Fruit fly (Drosophila melanogaster): Measurements from ENCODE around the gene CG14304.
A peak's percentile ranks its signal among the peaks of the same experiment; 100 is the strongest.

CG14304 gene

dm6 chr3R:18628311-18628811 is 7.2 kb upstream of the CG14304 start:
- TF ChIP-seq CG14711 (tag; optimal IDR thresholded peaks at IDR 0.05): no peak
- peak; percentile 71 for TF ChIP-seq tj (GFP tag; optimal IDR thresholded peaks at IDR 0.05)

- no peak for TF ChIP-seq Mnt (GFP tag; optimal IDR thresholded peaks at IDR 0.05)
- TF ChIP-seq kay (GFP tag; ENCODE audit: borderline replicate concordance): no peak
- TF ChIP-seq Crg-1 (GFP tag; optimal IDR thresholded peaks at IDR 0.05): no peak
- TF ChIP-seq CG14711 (tag; optimal IDR thresholded peaks at IDR 0.05): no peak
- TF ChIP-seq toe (GFP tag; optimal IDR thresholded peaks at IDR 0.05): no peak
- no peak for TF ChIP-seq CG33017 (tag; optimal IDR thresholded peaks at IDR 0.05)
- TF ChIP-seq Clk (GFP tag; optimal IDR thresholded peaks at IDR 0.05): no peak
- TF ChIP-seq Hr96 (GFP tag; optimal IDR thresholded peaks at IDR 0.05): no peak
- TF ChIP-seq CG11617 (GFP tag; optimal IDR thresholded peaks at IDR 0.05): no peak
- TF ChIP-seq CG1620 (GFP tag; optimal IDR thresholded peaks at IDR 0.05): no peak
- TF ChIP-seq cnc (optimal IDR thresholded peaks at IDR 0.05): no peak
- TF ChIP-seq pad (GFP tag; optimal IDR thresholded peaks at IDR 0.05): no peak
- no peak for TF ChIP-seq cic (GFP tag; optimal IDR thresholded peaks at IDR 0.05)
- no peak for TF ChIP-seq CG12768 (GFP tag; optimal IDR thresholded peaks at IDR 0.05)
- TF ChIP-seq bab1 (GFP tag; optimal IDR thresholded peaks at IDR 0.05): no peak
- no peak for TF ChIP-seq CG5204 (GFP tag; optimal IDR thresholded peaks at IDR 0.05)
- TF ChIP-seq ovo (GFP tag; optimal IDR thresholded peaks at IDR 0.05): no peak
- TF ChIP-seq CG7045 (GFP tag; optimal IDR thresholded peaks at IDR 0.05): no peak
Observed at dm6 chr3R:18624541-18624940, 3.4 kb upstream of the CG14304 start.

dm6 chr3R:18619451-18619942 is 1.6 kb downstream of the CG14304 start:
- TF ChIP-seq kay (GFP tag; ENCODE audit: borderline replicate concordance): no peak
- no peak for TF ChIP-seq CG33017 (tag; optimal IDR thresholded peaks at IDR 0.05)
- TF ChIP-seq bab1 (GFP tag; optimal IDR thresholded peaks at IDR 0.05): no peak
- no peak for TF ChIP-seq cic (GFP tag; optimal IDR thresholded peaks at IDR 0.05)
- TF ChIP-seq cnc (optimal IDR thresholded peaks at IDR 0.05): no peak
- no peak for TF ChIP-seq CG1620 (GFP tag; optimal IDR thresholded peaks at IDR 0.05)
- no peak for TF ChIP-seq Crg-1 (GFP tag; optimal IDR thresholded peaks at IDR 0.05)
- no peak for TF ChIP-seq CG7045 (GFP tag; optimal IDR thresholded peaks at IDR 0.05)
- TF ChIP-seq tj (GFP tag; optimal IDR thresholded peaks at IDR 0.05): no peak
- TF ChIP-seq Clk (GFP tag; optimal IDR thresholded peaks at IDR 0.05): no peak

dm6 chr3R:18617411-18617810 is 3.7 kb downstream of the CG14304 start, which contains the start of gene CG7695:
CG7695 (minus strand) TSS chr3R:18617511.
- TF ChIP-seq pad (GFP tag; optimal IDR thresholded peaks at IDR 0.05): no peak
- no peak for TF ChIP-seq CG33017 (tag; optimal IDR thresholded peaks at IDR 0.05)
- TF ChIP-seq CG14711 (tag; optimal IDR thresholded peaks at IDR 0.05): no peak
- TF ChIP-seq CG5204 (GFP tag; optimal IDR thresholded peaks at IDR 0.05): no peak
- TF ChIP-seq CG1620 (GFP tag; optimal IDR thresholded peaks at IDR 0.05): no peak
- TF ChIP-seq Mnt (GFP tag; optimal IDR thresholded peaks at IDR 0.05): no peak
- no peak for TF ChIP-seq CG7045 (GFP tag; optimal IDR thresholded peaks at IDR 0.05)
- TF ChIP-seq CG12768 (GFP tag; optimal IDR thresholded peaks at IDR 0.05): no peak
- no peak for TF ChIP-seq Crg-1 (GFP tag; optimal IDR thresholded peaks at IDR 0.05)
- no peak for TF ChIP-seq tj (GFP tag; optimal IDR thresholded peaks at IDR 0.05)
- TF ChIP-seq bab1 (GFP tag; optimal IDR thresholded peaks at IDR 0.05): no peak
- TF ChIP-seq Clk (GFP tag; optimal IDR thresholded peaks at IDR 0.05): no peak
- TF ChIP-seq CG7101 (tag; optimal IDR thresholded peaks at IDR 0.05): no peak
- no peak for TF ChIP-seq cnc (optimal IDR thresholded peaks at IDR 0.05)
- no peak for TF ChIP-seq cic (GFP tag; optimal IDR thresholded peaks at IDR 0.05)
- no peak for TF ChIP-seq toe (GFP tag; optimal IDR thresholded peaks at IDR 0.05)
- TF ChIP-seq ovo (GFP tag; optimal IDR thresholded peaks at IDR 0.05): no peak

- TF ChIP-seq kay (GFP tag; ENCODE audit: borderline replicate concordance) (no peak), toe (GFP tag; optimal IDR thresholded peaks at IDR 0.05) (no peak), CG33017 (tag; optimal IDR thresholded peaks at IDR 0.05) (no peak), CG12768 (GFP tag; optimal IDR thresholded peaks at IDR 0.05) (no peak), cnc (optimal IDR thresholded peaks at IDR 0.05) (no peak), tj (GFP tag; optimal IDR thresholded peaks at IDR 0.05) (no peak), Mnt (GFP tag; optimal IDR thresholded peaks at IDR 0.05) (no peak), Clk (GFP tag; optimal IDR thresholded peaks at IDR 0.05) (no peak), CG7101 (tag; optimal IDR thresholded peaks at IDR 0.05) (no peak), cic (GFP tag; optimal IDR thresholded peaks at IDR 0.05) (no peak), bab1 (GFP tag; optimal IDR thresholded peaks at IDR 0.05) (no peak), Crg-1 (GFP tag; optimal IDR thresholded peaks at IDR 0.05) (no peak), pad (GFP tag; optimal IDR thresholded peaks at IDR 0.05) (no peak)
Observed at dm6 chr3R:18616007-18616406, 5.1 kb downstream of the CG14304 start.

dm6 chr3R:18598391-18598790 is 22.7 kb downstream of the CG14304 start, which contains the start of gene Tssk:
Tssk (plus strand) TSS chr3R:18598691.
- no peak for TF ChIP-seq cic (GFP tag; optimal IDR thresholded peaks at IDR 0.05)
- no peak for TF ChIP-seq CG14711 (tag; optimal IDR thresholded peaks at IDR 0.05)
- no peak for TF ChIP-seq CG7045 (GFP tag; optimal IDR thresholded peaks at IDR 0.05)
- no peak for TF ChIP-seq kay (GFP tag; ENCODE audit: borderline replicate concordance)
- TF ChIP-seq Hr96 (GFP tag; optimal IDR thresholded peaks at IDR 0.05): no peak
- no peak for TF ChIP-seq CG12768 (GFP tag; optimal IDR thresholded peaks at IDR 0.05)
- no peak for TF ChIP-seq CG5204 (GFP tag; optimal IDR thresholded peaks at IDR 0.05)
- no peak for TF ChIP-seq ovo (GFP tag; optimal IDR thresholded peaks at IDR 0.05)
- TF ChIP-seq CG1620 (GFP tag; optimal IDR thresholded peaks at IDR 0.05): no peak
- no peak for TF ChIP-seq Mnt (GFP tag; optimal IDR thresholded peaks at IDR 0.05)
- no peak for TF ChIP-seq bab1 (GFP tag; optimal IDR thresholded peaks at IDR 0.05)
